Worm (Caenorhabditis elegans) whole organism, L3 larva: ENCODE measurements around the gene F35D11.3.

Experiments used
- ZK546.5 ChIP-seq: sonication (generic microtip); optimal IDR thresholded peaks from 2 replicates; lab custom pipeline; 2017; ENCODE audit warnings: missing biosample characterization, missing genetic modification characterization
- daf-12 ChIP-seq: fragments of 150-350 bp; optimal IDR thresholded peaks from 2 replicates; lab custom pipeline; 2014; ENCODE audit warnings: missing biosample characterization, missing genetic modification reagents, missing genetic modification characterization
- nhr-76 ChIP-seq: fragments of 150-350 bp; sonication (generic microtip); optimal IDR thresholded peaks from 5 replicates; lab custom pipeline; 2014; ENCODE audit warnings: missing biosample characterization, missing genetic modification characterization
- unc-62 ChIP-seq: fragments of 150-350 bp; sonication (generic microtip); optimal IDR thresholded peaks from 4 replicates; lab custom pipeline; 2014; ENCODE audit warnings: missing biosample characterization, missing genetic modification reagents, missing genetic modification characterization
- zag-1 ChIP-seq: fragments of 150-350 bp; optimal IDR thresholded peaks from 2 replicates; lab custom pipeline; 2014; ENCODE audit warnings: missing biosample characterization, missing genetic modification characterization

DNA sequence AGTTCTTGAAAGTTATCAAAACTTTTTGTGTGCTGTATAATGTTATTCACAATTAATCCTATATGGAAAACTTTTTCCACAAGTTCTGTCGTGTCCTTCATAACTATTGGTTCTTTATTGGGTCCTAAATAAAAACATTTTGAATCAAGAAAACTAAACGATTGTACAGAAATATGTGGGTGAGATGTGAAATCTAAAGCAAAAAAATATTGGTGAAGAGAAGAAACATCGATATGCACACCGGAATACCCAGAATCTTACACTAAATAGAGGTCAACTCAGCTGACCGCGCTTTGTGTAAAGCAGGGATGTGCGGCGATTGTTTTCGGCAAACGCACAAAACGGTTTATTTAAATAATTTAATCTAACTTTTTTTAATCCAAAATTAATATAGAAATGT lies 53.1 kb downstream of the F35D11.3 start, which contains the start of gene T05A7.13:
- TF ChIP-seq nhr-76 (tag; lab: Kevin White, UChicago) (no peak), ZK546.5 (tag; lab: Kevin White, UChicago) (no peak), zag-1 (tag; lab: Kevin White, UChicago) (no peak), unc-62 (GFP tag; lab: Kevin White, UChicago) (no peak), daf-12 (no peak)
